Fruit fly (Drosophila melanogaster): ENCODE results near the gene Obp19b.

DNA sequence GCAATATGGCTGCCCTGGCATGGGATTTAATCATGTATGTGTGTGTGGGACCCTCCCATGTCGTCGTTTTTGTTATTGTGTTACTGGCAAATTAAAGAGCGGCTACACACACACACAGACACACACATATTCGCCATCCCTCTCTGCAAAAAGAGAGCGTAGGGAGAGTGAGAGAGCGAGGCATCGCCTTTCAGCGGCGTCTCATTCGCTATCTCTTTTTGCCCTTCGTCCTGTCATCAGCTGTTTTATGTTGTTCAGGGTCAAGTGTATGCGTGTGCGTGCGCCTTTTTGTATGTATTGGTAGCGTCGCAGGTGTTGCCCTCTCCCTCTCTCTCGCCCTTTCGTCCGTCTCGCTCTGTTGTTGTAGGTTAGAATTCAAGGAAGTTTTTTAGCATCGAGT is 20.3 kb downstream of the Obp19b start:
- TF ChIP-seq CG6808 (GFP tag; optimal IDR thresholded peaks at IDR 0.05) (no peak), CG11294 (GFP tag; IDR thresholded peaks at IDR 0.05) (no peak), dac (GFP tag; optimal IDR thresholded peaks at IDR 0.05) (no peak), CG6854 (GFP tag; optimal IDR thresholded peaks at IDR 0.05) (no peak)
